Worm (Caenorhabditis elegans) whole organism, young adult: Measurements from ENCODE around the gene eri-3.
A peak's percentile ranks its signal among the peaks of the same experiment; 100 is the strongest.

Source experiments
- B0261.1 ChIP-seq: sonication (generic microtip); optimal IDR thresholded peaks from 2 replicates; lab custom pipeline; 2016; ENCODE audit warnings: mild to moderate bottlenecking, missing genetic modification characterization, moderate library complexity, missing compliant biosample characterization
- T26A5.8 ChIP-seq: sonication (generic microtip); optimal IDR thresholded peaks from 2 replicates; lab custom pipeline; 2016; ENCODE audit warnings: missing genetic modification characterization, missing compliant biosample characterization
- Y79H2A.3 ChIP-seq: fragments of 200-800 bp; sonication (Bioruptor generic); conservative IDR thresholded peaks from 2 replicates; pipeline ENCODE4 v1.3.6; 2022; ENCODE audit warnings: missing genetic modification reagents, missing genetic modification characterization, missing compliant biosample characterization
- Y95B8A.8 ChIP-seq: fragments of 200-800 bp; sonication (Bioruptor generic); IDR thresholded peaks from 2 replicates; pipeline ENCODE4 v1.3.6; 2022; ENCODE audit warnings: missing genetic modification reagents, missing genetic modification characterization, missing compliant biosample characterization
- ZK185.1 ChIP-seq: sonication (generic microtip); optimal IDR thresholded peaks from 2 replicates; lab custom pipeline; 2016; ENCODE audit warnings: mild to moderate bottlenecking, missing genetic modification characterization, missing compliant biosample characterization; ENCODE audit not compliant: poor library complexity, severe bottlenecking
- akir-1 ChIP-seq: fragments of 200-800 bp; sonication (Bioruptor generic); optimal IDR thresholded peaks from 2 replicates; lab custom pipeline; 2018; ENCODE audit warnings: mild to moderate bottlenecking, missing genetic modification characterization, moderate library complexity, missing compliant biosample characterization
- aptf-2 ChIP-seq: fragments of 200-800 bp; sonication (Bioruptor generic); conservative IDR thresholded peaks from 2 replicates; pipeline ENCODE4 v1.3.6; 2022; ENCODE audit warnings: missing genetic modification reagents, missing genetic modification characterization, missing compliant biosample characterization
- aptf-3 ChIP-seq: fragments of 200-800 bp; sonication (Bioruptor generic); IDR thresholded peaks from 2 replicates; pipeline ENCODE4 v1.3.6; 2022; ENCODE audit warnings: missing genetic modification characterization, missing compliant biosample characterization
- atf-7 ChIP-seq: sonication (generic microtip); optimal IDR thresholded peaks from 2 replicates; lab custom pipeline; 2017; ENCODE audit warnings: mild to moderate bottlenecking, missing genetic modification characterization, missing compliant biosample characterization
- bed-2 ChIP-seq: fragments of 200-800 bp; sonication (Bioruptor generic); IDR thresholded peaks from 2 replicates; pipeline ENCODE4 v1.3.6; 2022; ENCODE audit warnings: missing genetic modification reagents, missing genetic modification characterization, missing compliant biosample characterization
- ceh-100 ChIP-seq: fragments of 200-800 bp; sonication (Bioruptor generic); IDR thresholded peaks from 2 replicates; pipeline ENCODE4 v1.3.6; 2022; ENCODE audit warnings: missing genetic modification reagents, missing genetic modification characterization, missing compliant biosample characterization
- ceh-27 ChIP-seq: fragments of 200-800 bp; sonication (Bioruptor generic); optimal IDR thresholded peaks from 2 replicates; lab custom pipeline; 2018; ENCODE audit warnings: mild to moderate bottlenecking, missing genetic modification characterization, moderate library complexity, missing compliant biosample characterization
- ceh-40 ChIP-seq: fragments of 200-800 bp; sonication (Bioruptor generic); IDR thresholded peaks from 2 replicates; pipeline ENCODE4 v1.3.6; 2022; ENCODE audit warnings: missing genetic modification characterization, missing compliant biosample characterization
- efl-1 ChIP-seq: fragments of 150-350 bp; optimal IDR thresholded peaks from 2 replicates; lab custom pipeline; 2014; ENCODE audit warnings: missing biosample characterization, missing genetic modification reagents, missing genetic modification characterization
- ets-4 ChIP-seq: fragments of 200-800 bp; sonication (Bioruptor generic); optimal IDR thresholded peaks from 2 replicates; lab custom pipeline; 2018; ENCODE audit warnings: mild to moderate bottlenecking, missing genetic modification characterization, missing compliant biosample characterization
- fkh-3 ChIP-seq: sonication (generic microtip); optimal IDR thresholded peaks from 2 replicates; lab custom pipeline; 2016; ENCODE audit warnings: mild to moderate bottlenecking, missing genetic modification characterization, missing compliant biosample characterization
- hmg-1.2 ChIP-seq: fragments of 200-800 bp; sonication (Bioruptor generic); IDR thresholded peaks from 2 replicates; pipeline ENCODE4 v1.3.6; 2022; ENCODE audit warnings: missing genetic modification reagents, missing genetic modification characterization, missing compliant biosample characterization
- lag-1 ChIP-seq: fragments of 200-800 bp; sonication (Bioruptor generic); IDR thresholded peaks from 2 replicates; pipeline ENCODE4 v1.3.6; 2022; ENCODE audit warnings: missing genetic modification reagents, missing genetic modification characterization, missing compliant biosample characterization
- let-526 ChIP-seq: fragments of 200-800 bp; sonication (Bioruptor generic); IDR thresholded peaks from 2 replicates; pipeline ENCODE4 v1.3.6; 2022; ENCODE audit warnings: missing genetic modification reagents, missing genetic modification characterization, missing compliant biosample characterization
- lin-35 ChIP-seq, 3 experiments: fragments of 150-350 bp in 2 of 3; sonication (generic microtip) in 1 of 3; optimal IDR thresholded peaks; 2 replicates each; lab custom pipeline; 2014 to 2018; ENCODE audit warnings: missing biosample characterization in 3 of 3, missing genetic modification characterization in 3 of 3, missing genetic modification reagents in 3 of 3
- lin-54 ChIP-seq: fragments of 200-800 bp; sonication (Bioruptor generic); optimal IDR thresholded peaks from 2 replicates; lab custom pipeline; 2018; ENCODE audit warnings: mild to moderate bottlenecking, missing genetic modification characterization, missing compliant biosample characterization
- mel-28 ChIP-seq: sonication (generic microtip); optimal IDR thresholded peaks from 2 replicates; lab custom pipeline; 2016; ENCODE audit warnings: borderline replicate concordance, mild to moderate bottlenecking, missing genetic modification characterization, missing compliant biosample characterization
- rcor-1 ChIP-seq: fragments of 200-800 bp; sonication (Bioruptor generic); IDR thresholded peaks from 2 replicates; pipeline ENCODE4 v1.3.6; 2022; ENCODE audit warnings: missing genetic modification reagents, missing genetic modification characterization, missing compliant biosample characterization
- rpc-1 ChIP-seq, 2 experiments: fragments of 150-350 bp in 1 of 2; sonication (generic microtip) in 1 of 2; optimal IDR thresholded peaks; 2 replicates each; lab custom pipeline; 2014 to 2018; ENCODE audit warnings: missing biosample characterization in 1 of 2, missing genetic modification characterization in 1 of 2, missing genetic modification reagents in 1 of 2, missing genotype in 1 of 2
- tbp1 ChIP-seq: fragments of 200-800 bp; sonication (Bioruptor generic); optimal IDR thresholded peaks from 2 replicates; lab custom pipeline; 2018; ENCODE audit warnings: mild to moderate bottlenecking, missing genetic modification characterization, missing compliant biosample characterization
- xnd-1 ChIP-seq: sonication (generic microtip); optimal IDR thresholded peaks from 2 replicates; lab custom pipeline; 2016; ENCODE audit warnings: missing genotype, missing genetic modification reagents, missing genetic modification characterization, missing compliant biosample characterization
- zfh-2 ChIP-seq: fragments of 200-800 bp; sonication (Bioruptor generic); conservative IDR thresholded peaks from 2 replicates; pipeline ENCODE4 v1.3.6; 2022; ENCODE audit warnings: missing genetic modification reagents, missing genetic modification characterization, missing compliant biosample characterization
- ztf-6 ChIP-seq: fragments of 200-800 bp; sonication (Bioruptor generic); IDR thresholded peaks from 2 replicates; pipeline ENCODE4 v1.3.6; 2022; ENCODE audit warnings: missing genetic modification reagents, missing genetic modification characterization, missing compliant biosample characterization

Gene eri-3

DNA sequence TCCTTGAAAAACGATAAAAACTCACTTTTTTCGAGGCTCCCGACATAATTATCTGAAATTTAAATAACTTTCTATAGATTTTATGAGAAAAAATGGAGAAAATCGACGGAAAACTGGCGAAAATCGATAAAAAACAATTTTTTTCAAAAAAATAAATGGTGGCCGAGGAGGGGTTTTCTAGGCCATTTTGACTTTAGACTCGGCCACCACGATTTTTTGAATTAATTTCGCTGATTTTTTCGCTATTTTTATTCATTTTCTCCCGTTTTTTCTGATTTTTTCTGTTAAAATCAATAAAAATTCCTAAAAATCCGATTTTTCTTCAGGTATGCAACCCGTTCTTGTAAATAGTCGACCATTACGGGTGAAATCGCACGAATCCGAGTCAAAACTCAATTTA is at the start of gene eri-3, which contains the start of gene sut-1:
TSS of gene eri-3 (plus strand) at position 327 of the 400 bp plus-strand sequence.
TSS of gene sut-1 (minus strand) at position 58 of the 400 bp plus-strand sequence.
- TF ChIP-seq atf-7 (tag; lab: Kevin White, UChicago), result no peak
- TF ChIP-seq rcor-1, result no peak
- no peak for TF ChIP-seq ets-4 (GFP tag; lab: Kevin White, UChicago)
- TF ChIP-seq ZK185.1 (tag; lab: Kevin White, UChicago), result no peak
- no peak for TF ChIP-seq akir-1 (GFP tag; lab: Kevin White, UChicago)

DNA sequence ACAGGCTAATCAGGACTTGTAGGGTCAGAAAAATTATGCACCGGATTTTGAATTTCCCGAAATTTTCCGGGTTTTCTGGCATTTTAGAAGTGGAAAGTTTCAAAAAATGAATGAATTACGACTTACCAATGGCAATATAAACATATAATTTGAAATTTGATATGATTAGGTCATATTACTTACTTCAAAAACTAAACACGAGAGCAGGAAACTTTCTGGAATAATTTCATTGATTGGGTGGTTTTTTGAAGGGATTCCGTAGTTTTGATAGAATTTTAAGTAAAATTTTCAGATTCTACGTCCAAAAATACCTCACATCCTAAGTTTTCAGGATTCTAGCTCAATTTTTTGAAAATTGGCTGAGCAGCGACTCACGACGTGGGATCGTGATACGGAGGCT is 47.9 kb upstream of the eri-3 start, which contains the start of gene K02E7.11:
TSS of gene K02E7.11 (minus strand) at position 101 of the 400 bp plus-strand sequence.
- no peak for TF ChIP-seq ztf-6 (GFP tag; lab: Robert Waterston, UW)
- TF ChIP-seq fkh-3 (tag; lab: Kevin White, UChicago), result no peak
- TF ChIP-seq let-526 (GFP tag; lab: Robert Waterston, UW), result no peak
- TF ChIP-seq lin-35 (GFP tag; optimal IDR thresholded peaks at IDR 0.05; lab: Kevin White, UChicago), result no peak

DNA sequence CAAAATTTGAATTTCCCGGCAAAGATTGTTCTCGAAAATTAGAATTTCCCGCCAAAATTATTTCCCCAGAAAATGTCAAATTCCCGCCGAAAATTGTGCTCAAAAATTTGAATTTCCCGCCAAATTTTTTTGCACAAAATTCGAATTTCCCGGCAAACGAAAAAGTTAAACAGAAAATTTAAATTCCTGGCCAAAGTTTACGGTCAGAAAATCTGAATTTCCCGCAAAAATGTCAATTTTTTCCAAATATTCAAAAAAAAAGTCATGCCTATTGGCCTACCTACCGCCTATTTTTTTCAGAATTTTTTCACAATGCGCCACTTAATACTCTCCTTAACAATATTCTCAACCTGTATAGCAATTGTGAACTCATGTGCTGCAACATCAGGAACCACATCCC is 40.5 kb upstream of the eri-3 start, which contains the start of gene K02E7.1:
TSS of gene K02E7.1 (plus strand) at position 301 of the 400 bp plus-strand sequence.
- TF ChIP-seq ceh-40 (GFP tag; lab: Robert Waterston, UW), result no peak
- no peak for TF ChIP-seq aptf-3 (GFP tag; lab: Robert Waterston, UW)
- TF ChIP-seq ceh-27, result no peak
- no peak for TF ChIP-seq efl-1 (GFP tag; lab: Kevin White, UChicago)
- TF ChIP-seq lag-1 (GFP tag; lab: Robert Waterston, UW), result no peak

DNA sequence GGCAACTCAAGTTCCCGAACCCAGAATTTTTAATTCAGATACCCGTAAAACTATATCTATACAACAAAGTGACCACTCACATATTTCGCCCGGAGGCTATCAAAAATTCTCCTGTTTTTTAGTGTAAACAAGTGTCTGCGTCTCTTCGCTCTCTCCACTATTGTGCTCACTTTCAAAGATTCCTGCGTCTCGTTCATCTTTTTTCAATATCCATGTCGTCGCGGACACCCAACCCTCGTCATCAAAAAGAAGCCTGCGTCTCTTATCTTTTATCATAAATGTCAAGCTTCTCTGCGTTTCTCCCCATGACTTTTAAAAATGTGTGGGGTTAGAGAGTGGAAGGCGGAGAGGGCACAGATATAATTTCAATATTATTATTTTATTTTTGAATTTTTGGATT is 38.4 kb upstream of the eri-3 start:
- no peak for TF ChIP-seq Y79H2A.3 (GFP tag; lab: Robert Waterston, UW)
- TF ChIP-seq hmg-1.2 (GFP tag; lab: Robert Waterston, UW), result peak; percentile 79; the same call in 1 of the 2 replicates
- TF ChIP-seq rpc-1 (optimal IDR thresholded peaks at IDR 0.05; lab: Kevin White, UChicago), result no peak
- TF ChIP-seq rpc-1 (tag; optimal IDR thresholded peaks at IDR 0.05; lab: Kevin White, UChicago), result no peak
- TF ChIP-seq zfh-2 (GFP tag; lab: Robert Waterston, UW), result no peak
- TF ChIP-seq Y95B8A.8, result no peak

DNA sequence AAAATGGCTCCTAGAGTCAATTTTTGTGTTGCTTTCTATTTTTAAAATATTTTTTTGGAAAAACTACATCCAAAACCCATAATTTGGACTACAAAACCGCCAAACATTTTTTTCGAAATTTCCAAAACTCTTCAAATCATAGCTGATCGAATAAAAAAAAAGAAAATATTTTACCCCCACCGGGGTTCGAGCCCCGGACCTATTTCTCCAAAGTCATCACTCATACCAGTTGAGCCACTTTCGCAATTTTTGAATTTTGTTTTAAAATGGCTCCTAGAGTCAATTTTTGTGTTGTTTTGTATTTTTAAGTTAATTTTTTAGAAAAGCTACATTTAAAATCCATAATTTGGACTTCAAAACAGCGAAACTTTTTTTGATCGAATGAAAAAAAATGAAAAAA is 37.8 kb upstream of the eri-3 start:
- no peak for TF ChIP-seq ceh-100 (GFP tag; lab: Robert Waterston, UW)
- TF ChIP-seq rpc-1 (optimal IDR thresholded peaks at IDR 0.05; lab: Kevin White, UChicago), result no peak
- TF ChIP-seq rpc-1 (tag; optimal IDR thresholded peaks at IDR 0.05; lab: Kevin White, UChicago), result peak; percentile 59
- peak; percentile 11 for TF ChIP-seq B0261.1 (tag; lab: Kevin White, UChicago)
- TF ChIP-seq tbp1, result peak; percentile 67
- TF ChIP-seq xnd-1 (tag; lab: Kevin White, UChicago), result no peak

DNA sequence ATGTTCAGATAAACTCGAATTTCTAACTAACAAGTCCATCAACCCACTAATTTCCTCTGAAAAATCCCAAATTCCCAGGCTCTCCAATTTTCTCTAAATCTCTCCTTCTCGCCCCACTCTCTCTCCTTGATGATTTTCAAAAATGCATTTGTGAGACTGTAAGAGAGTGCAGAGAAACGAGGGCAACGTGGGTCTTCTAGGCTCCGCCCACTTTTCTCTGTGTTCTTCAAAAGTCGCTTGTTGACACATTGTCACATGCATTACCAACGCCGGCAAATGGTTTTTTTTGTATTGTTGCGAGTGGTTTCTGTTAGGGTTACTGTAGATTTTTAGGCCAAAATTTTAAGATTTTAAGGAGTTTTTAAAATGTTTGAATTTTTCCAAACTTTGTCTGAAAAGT is 36.9 kb upstream of the eri-3 start:
- peak; percentile 35 for TF ChIP-seq ceh-27
- 0 out of 2 replicates have a peak, but pooled peaks have one; percentile 19 for TF ChIP-seq hmg-1.2 (GFP tag; lab: Robert Waterston, UW)
- TF ChIP-seq mel-28, result no peak
- TF ChIP-seq, all 124 proteins: peak for 2

DNA sequence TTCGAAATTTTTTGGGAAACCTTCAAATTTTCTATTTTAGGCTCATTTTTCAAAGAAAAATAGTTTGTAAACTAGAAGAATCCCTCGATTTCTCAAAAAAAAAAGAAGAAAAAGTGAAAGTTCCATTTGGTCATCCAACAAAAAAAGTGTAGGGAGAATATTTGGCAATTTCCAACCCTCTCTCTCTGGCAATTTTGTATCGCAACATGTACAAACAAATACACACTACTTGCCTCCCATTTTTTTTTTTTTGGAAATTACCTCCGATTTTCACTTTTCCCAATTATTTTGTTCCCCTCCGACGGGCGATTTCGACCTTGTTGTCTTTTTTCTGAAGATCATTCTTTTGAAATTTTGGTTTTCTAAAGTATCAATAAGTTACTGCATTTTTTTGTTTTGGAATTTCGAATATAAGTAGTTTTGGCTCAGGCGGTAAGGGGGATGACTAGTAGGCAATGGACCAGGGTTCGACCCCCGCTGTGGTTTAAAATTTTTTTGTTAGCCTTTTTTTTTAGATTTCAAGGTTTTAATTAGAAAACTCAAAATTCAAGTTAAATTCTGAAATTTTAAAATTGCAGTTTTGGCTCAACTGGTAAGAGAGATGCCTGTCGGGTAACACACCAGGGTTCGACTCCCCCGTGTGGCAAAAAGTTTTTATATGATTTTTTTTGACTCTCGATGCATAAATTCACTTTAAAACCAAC is 34.7 kb upstream of the eri-3 start:
- TF ChIP-seq tbp1, result peak; percentile 70
- no peak for TF ChIP-seq aptf-2 (GFP tag; lab: Robert Waterston, UW)
- peak; percentile 25 for TF ChIP-seq rpc-1 (optimal IDR thresholded peaks at IDR 0.05; lab: Kevin White, UChicago)
- peak; percentile 64 for TF ChIP-seq rpc-1 (tag; optimal IDR thresholded peaks at IDR 0.05; lab: Kevin White, UChicago)
- no peak for TF ChIP-seq lin-54 (GFP tag; lab: Kevin White, UChicago)
- TF ChIP-seq ztf-6 (GFP tag; lab: Robert Waterston, UW), result no peak
- no peak for TF ChIP-seq bed-2 (GFP tag; lab: Robert Waterston, UW)
- no peak for TF ChIP-seq T26A5.8 (tag; lab: Kevin White, UChicago)
- peak; percentile 21 for TF ChIP-seq B0261.1 (tag; lab: Kevin White, UChicago)
- TF ChIP-seq, all 124 proteins: peak for 3
